Worm (Caenorhabditis elegans) whole organism, midembryonic: Measurements from ENCODE around the gene lin-9.

ENCODE experiments used
- T22C8.4 ChIP-seq: fragments of 200-800 bp; sonication (Bioruptor generic); IDR thresholded peaks from 2 replicates; pipeline ENCODE4 v1.3.6; 2022; ENCODE audit warnings: missing genetic modification characterization, missing compliant biosample characterization
- cog-1 ChIP-seq: sonication (generic microtip); optimal IDR thresholded peaks from 2 replicates; lab custom pipeline; 2016; ENCODE audit warnings: missing genetic modification characterization, missing compliant biosample characterization
- flt-1 ChIP-seq: fragments of 200-800 bp; sonication (Bioruptor generic); IDR thresholded peaks from 2 replicates; pipeline ENCODE4 v1.3.6; 2022; ENCODE audit warnings: missing genetic modification characterization, missing compliant biosample characterization
- med-1 ChIP-seq: sonication (generic microtip); optimal IDR thresholded peaks from 2 replicates; lab custom pipeline; 2017; ENCODE audit warnings: missing genetic modification characterization, mild to moderate bottlenecking, missing compliant biosample characterization, antibody characterized with exemption, missing genetic modification reagents; ENCODE audit not compliant: insufficient read depth
- ref-1 ChIP-seq: fragments of 200-800 bp; sonication (Bioruptor generic); conservative IDR thresholded peaks from 2 replicates; pipeline ENCODE4 v1.3.6; 2022; ENCODE audit warnings: missing genetic modification reagents, missing genetic modification characterization, missing compliant biosample characterization
- ztf-29 ChIP-seq: fragments of 200-800 bp; sonication (Bioruptor generic); IDR thresholded peaks from 2 replicates; pipeline ENCODE4 v1.3.6; 2022; ENCODE audit warnings: missing genetic modification reagents, missing genetic modification characterization, missing compliant biosample characterization

DNA sequence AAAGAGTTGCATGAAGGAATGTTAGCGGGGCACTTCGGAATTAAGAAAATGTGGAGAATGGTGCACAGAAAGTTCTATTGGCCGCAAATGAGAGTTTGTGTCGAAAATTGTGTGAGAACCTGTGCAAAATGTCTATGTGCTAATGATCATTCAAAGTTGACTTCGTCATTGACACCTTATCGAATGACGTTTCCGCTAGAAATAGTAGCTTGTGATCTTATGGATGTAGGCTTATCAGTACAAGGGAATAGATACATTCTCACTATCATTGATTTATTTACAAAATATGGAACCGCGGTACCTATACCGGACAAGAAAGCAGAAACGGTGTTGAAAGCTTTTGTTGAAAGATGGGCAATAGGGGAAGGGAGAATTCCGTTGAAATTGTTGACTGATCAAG, 45.4 kb downstream of the lin-9 start:
- TF ChIP-seq flt-1 (GFP tag; lab: Robert Waterston, UW) = no peak
- TF ChIP-seq med-1 (GFP tag; lab: Kevin White, UChicago) = no peak
- no peak for TF ChIP-seq T22C8.4 (GFP tag; lab: Robert Waterston, UW)
- no peak for TF ChIP-seq cog-1
- TF ChIP-seq ref-1 (GFP tag; lab: Robert Waterston, UW) = no peak
- no peak for TF ChIP-seq ztf-29 (GFP tag; lab: Robert Waterston, UW)
